Worm (Caenorhabditis elegans) whole organism, L2 larva: Measurements from ENCODE around the gene F35F10.6.

ENCODE experiments used
- C34F6.9 ChIP-seq: fragments of 150-350 bp; optimal IDR thresholded peaks from 2 replicates; lab custom pipeline; 2014; ENCODE audit warnings: missing biosample characterization, missing genetic modification characterization
- F13H6.1 ChIP-seq: sonication (generic microtip); optimal IDR thresholded peaks from 2 replicates; lab custom pipeline; 2016; ENCODE audit warnings: missing genetic modification characterization, missing compliant biosample characterization
- R02D3.7 ChIP-seq: fragments of 150-350 bp; optimal IDR thresholded peaks from 2 replicates; lab custom pipeline; 2014; ENCODE audit warnings: missing biosample characterization, missing genetic modification characterization
- alr-1 ChIP-seq: fragments of 150-350 bp; optimal IDR thresholded peaks from 2 replicates; lab custom pipeline; 2014; ENCODE audit warnings: missing biosample characterization, missing genetic modification characterization
- aly-2 ChIP-seq: fragments of 150-350 bp; optimal IDR thresholded peaks from 2 replicates; lab custom pipeline; 2014; ENCODE audit warnings: missing biosample characterization, missing genetic modification characterization
- ama-1 ChIP-seq: fragments of 150-350 bp; optimal IDR thresholded peaks from 2 replicates; lab custom pipeline; 2018; ENCODE audit warnings: inconsistent platforms
- ceh-82 ChIP-seq: fragments of 150-350 bp; optimal IDR thresholded peaks from 2 replicates; lab custom pipeline; 2014; ENCODE audit warnings: missing biosample characterization, missing genetic modification characterization
- elt-1 ChIP-seq: fragments of 150-350 bp; optimal IDR thresholded peaks from 2 replicates; lab custom pipeline; 2014; ENCODE audit warnings: missing biosample characterization, missing genetic modification characterization
- fos-1 ChIP-seq: fragments of 150-350 bp; optimal IDR thresholded peaks from 2 replicates; lab custom pipeline; 2014; ENCODE audit warnings: missing biosample characterization, missing genetic modification characterization
- gmeb-1 ChIP-seq: fragments of 150-350 bp; optimal IDR thresholded peaks from 2 replicates; lab custom pipeline; 2014; ENCODE audit warnings: missing biosample characterization, missing genetic modification characterization
- lin-13 ChIP-seq: fragments of 150-350 bp; optimal IDR thresholded peaks from 2 replicates; lab custom pipeline; 2014; ENCODE audit warnings: missing biosample characterization, missing genetic modification reagents, missing genetic modification characterization
- lsy-2 ChIP-seq, 2 experiments: fragments of 150-350 bp in 1 of 2; sonication (generic microtip) in 1 of 2; optimal IDR thresholded peaks; 2 replicates each; lab custom pipeline; 2014 to 2017; ENCODE audit warnings: missing biosample characterization in 2 of 2, missing genetic modification characterization in 2 of 2
- mdl-1 ChIP-seq, 2 experiments: fragments of 150-350 bp in 1 of 2; sonication (generic microtip) in 1 of 2; optimal IDR thresholded peaks; 2 replicates each; lab custom pipeline; 2017; ENCODE audit warnings: missing biosample characterization in 2 of 2, missing genetic modification characterization in 2 of 2
- nhr-11 ChIP-seq: fragments of 150-350 bp; optimal IDR thresholded peaks from 2 replicates; lab custom pipeline; 2014; ENCODE audit warnings: missing biosample characterization, missing genetic modification characterization
- nhr-129 ChIP-seq: fragments of 150-350 bp; optimal IDR thresholded peaks from 2 replicates; lab custom pipeline; 2014; ENCODE audit warnings: missing biosample characterization, missing genetic modification characterization
- nhr-25 ChIP-seq: fragments of 150-350 bp; sonication (generic microtip); optimal IDR thresholded peaks from 3 replicates; lab custom pipeline; 2014; ENCODE audit warnings: missing biosample characterization, missing genetic modification characterization
- nhr-6 ChIP-seq: fragments of 150-350 bp; optimal IDR thresholded peaks from 2 replicates; lab custom pipeline; 2014; ENCODE audit warnings: missing biosample characterization, missing genetic modification characterization
- nhr-77 ChIP-seq: fragments of 150-350 bp; optimal IDR thresholded peaks from 2 replicates; lab custom pipeline; 2014; ENCODE audit warnings: missing biosample characterization, missing genetic modification characterization
- sem-4 ChIP-seq: fragments of 150-350 bp; optimal IDR thresholded peaks from 2 replicates; lab custom pipeline; 2014; ENCODE audit warnings: missing biosample characterization, missing genetic modification reagents, missing genetic modification characterization
- sma-9 ChIP-seq, 2 experiments: fragments of 150-350 bp in 1 of 2; sonication (generic microtip) in 1 of 2; optimal IDR thresholded peaks; 2 replicates each; lab custom pipeline; 2014 to 2016; ENCODE audit warnings: missing genetic modification characterization in 2 of 2, mild to moderate bottlenecking in 1 of 2, missing biosample characterization in 1 of 2, missing compliant biosample characterization in 1 of 2, missing genetic modification reagents in 1 of 2, moderate library complexity in 1 of 2
- snpc-4 ChIP-seq: fragments of 150-350 bp; optimal IDR thresholded peaks from 2 replicates; lab custom pipeline; 2014; ENCODE audit warnings: missing biosample characterization, missing genetic modification characterization
- unc-39 ChIP-seq: fragments of 150-350 bp; optimal IDR thresholded peaks from 2 replicates; lab custom pipeline; 2014; ENCODE audit warnings: missing biosample characterization, missing genetic modification characterization
- unc-55 ChIP-seq: fragments of 150-350 bp; sonication (generic microtip); optimal IDR thresholded peaks from 3 replicates; lab custom pipeline; 2014; ENCODE audit warnings: missing biosample characterization, missing genetic modification reagents, missing genetic modification characterization
- zag-1 ChIP-seq: fragments of 150-350 bp; optimal IDR thresholded peaks from 2 replicates; lab custom pipeline; 2014; ENCODE audit warnings: missing biosample characterization, missing genetic modification characterization
- ztf-11 ChIP-seq: sonication (generic microtip); optimal IDR thresholded peaks from 2 replicates; lab custom pipeline; 2017; ENCODE audit warnings: missing biosample characterization, missing genetic modification characterization
- ztf-4 ChIP-seq: fragments of 150-350 bp; optimal IDR thresholded peaks from 2 replicates; lab custom pipeline; 2014; ENCODE audit warnings: missing biosample characterization, missing genetic modification characterization

The F35F10.6 gene

DNA sequence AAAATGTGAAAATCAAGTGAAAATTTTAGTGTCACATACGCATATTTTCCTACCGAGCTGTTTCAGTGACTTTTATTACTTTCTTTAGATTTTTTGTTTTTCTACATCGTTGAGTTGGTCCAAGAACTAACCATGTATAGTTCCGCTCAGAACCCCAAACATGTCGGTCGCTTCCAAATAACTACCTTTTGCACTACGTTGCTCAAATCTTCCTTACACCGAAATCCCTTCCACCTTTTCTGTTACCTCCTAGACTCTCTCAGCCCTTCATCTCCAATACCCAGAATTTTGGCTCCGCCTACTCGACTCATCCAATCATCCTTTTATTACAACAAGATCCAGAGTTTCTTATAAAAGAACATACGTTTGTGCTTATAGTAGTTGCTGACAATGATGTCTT is 4.5 kb downstream of the F35F10.6 start, which contains the start of gene F35F10.5:
Gene F35F10.5 (plus strand): TSS at position 301 of the 400 bp plus-strand sequence.
- no peak for TF ChIP-seq aly-2 (tag; lab: Kevin White, UChicago)
- no peak for TF ChIP-seq snpc-4
- TF ChIP-seq ama-1 = no peak
- no peak for TF ChIP-seq elt-1 (tag; lab: Kevin White, UChicago)
- no peak for TF ChIP-seq nhr-11 (tag; lab: Kevin White, UChicago)
- TF ChIP-seq nhr-6 = no peak
- no peak for TF ChIP-seq unc-39 (tag; lab: Kevin White, UChicago)
- no peak for TF ChIP-seq gmeb-1 (tag; lab: Kevin White, UChicago)
- TF ChIP-seq mdl-1 (tag; optimal IDR thresholded peaks at IDR 0.05; lab: Kevin White, UChicago) = no peak
- no peak for TF ChIP-seq unc-55

ce11 chrV:3282957-3283356 is 6.2 kb downstream of the F35F10.6 start, which contains the start of gene str-64:
str-64 (plus strand) TSS chrV:3283257.
- TF ChIP-seq lin-13 (GFP tag; lab: Kevin White, UChicago) (no peak), zag-1 (tag; lab: Kevin White, UChicago) (no peak)

ce11 chrV:3281523-3281922 is 7.6 kb downstream of the F35F10.6 start, which contains the start of gene T28A11.25:
T28A11.25 (plus strand) TSS chrV:3281823.
- no peak for TF ChIP-seq mdl-1 (tag; optimal IDR thresholded peaks at IDR 0.05; lab: Kevin White, UChicago)
- TF ChIP-seq nhr-77 (tag; lab: Kevin White, UChicago) = no peak
- TF ChIP-seq sma-9 (GFP tag; optimal IDR thresholded peaks at IDR 0.05; lab: Kevin White, UChicago) = peak; percentile 64
- no peak for TF ChIP-seq sma-9 (tag; optimal IDR thresholded peaks at IDR 0.05; lab: Kevin White, UChicago)
- no peak for TF ChIP-seq unc-39 (tag; lab: Kevin White, UChicago)

DNA sequence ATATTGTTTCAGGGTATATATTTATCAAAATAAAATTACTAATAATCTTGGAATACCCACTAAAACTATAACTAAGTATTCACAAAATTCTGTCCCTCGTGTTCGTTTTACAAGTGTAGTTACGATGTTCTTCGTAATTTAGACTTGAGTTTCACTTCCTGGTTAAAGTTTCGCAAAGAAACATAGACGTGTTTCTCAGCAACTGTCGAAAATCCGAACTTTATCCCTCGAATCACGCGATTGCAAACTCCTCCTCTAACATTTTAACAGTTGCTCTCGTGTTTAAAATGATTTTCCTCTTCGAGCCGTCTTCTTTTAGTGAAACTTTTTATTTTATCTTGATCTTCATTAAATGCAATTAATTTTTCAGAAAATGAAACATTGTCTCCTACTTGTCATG is 9.2 kb downstream of the F35F10.6 start, which contains the start of gene T28A11.2:
Gene T28A11.2 (plus strand): TSS at position 371 of the 400 bp plus-strand sequence.
- TF ChIP-seq F13H6.1 (tag; lab: Kevin White, UChicago) (peak; percentile 50), sem-4 (tag; lab: Kevin White, UChicago) (peak; percentile 8), sma-9 (GFP tag; optimal IDR thresholded peaks at IDR 0.05; lab: Kevin White, UChicago) (peak; percentile 71), sma-9 (tag; optimal IDR thresholded peaks at IDR 0.05; lab: Kevin White, UChicago) (no peak), nhr-25 (tag; lab: Kevin White, UChicago) (no peak), nhr-129 (tag; lab: Kevin White, UChicago) (no peak), ztf-11 (tag; lab: Kevin White, UChicago) (no peak), ama-1 (no peak), ceh-82 (no peak), R02D3.7 (no peak)

DNA sequence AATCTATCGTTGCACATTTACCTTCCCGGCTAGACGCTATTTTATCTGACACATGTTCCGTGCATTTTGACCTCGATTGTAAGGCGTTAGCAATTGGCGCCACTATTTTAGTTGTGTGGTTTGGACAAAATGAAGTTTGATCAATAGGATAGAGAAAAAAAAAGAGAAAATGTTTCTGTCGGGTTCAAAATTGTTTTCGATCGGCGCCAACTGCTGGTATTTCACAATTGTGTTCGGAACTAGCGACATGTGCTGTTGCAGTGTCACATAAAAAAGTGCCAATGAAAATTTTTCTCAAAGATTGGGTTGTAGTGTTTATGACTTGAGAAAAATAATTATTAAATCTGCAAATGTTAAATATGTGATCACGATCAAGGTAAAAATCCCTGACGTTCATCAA is 10.0 kb downstream of the F35F10.6 start:
- peak in 1 of 2 experiments; percentile 27 for TF ChIP-seq lsy-2 (tag; optimal IDR thresholded peaks at IDR 0.05; lab: Kevin White, UChicago)
- TF ChIP-seq alr-1 = no peak
- TF ChIP-seq ztf-4 = no peak
- TF ChIP-seq sma-9 (GFP tag; optimal IDR thresholded peaks at IDR 0.05; lab: Kevin White, UChicago) = peak; percentile 78
- TF ChIP-seq sma-9 (tag; optimal IDR thresholded peaks at IDR 0.05; lab: Kevin White, UChicago) = no peak
- peak; percentile 65 for TF ChIP-seq F13H6.1 (tag; lab: Kevin White, UChicago)
- TF ChIP-seq sem-4 (tag; lab: Kevin White, UChicago) = no peak

- peak in 1 of 2 experiments; percentile 18 for TF ChIP-seq lsy-2 (tag; optimal IDR thresholded peaks at IDR 0.05; lab: Kevin White, UChicago)
- TF ChIP-seq zag-1 (tag; lab: Kevin White, UChicago) = no peak
- no peak for TF ChIP-seq fos-1 (tag; lab: Kevin White, UChicago)
- peak; percentile 9 for TF ChIP-seq C34F6.9 (tag; lab: Kevin White, UChicago)
Observed at ce11 chrV:3278101-3278639, 11.0 kb downstream of the F35F10.6 start, which contains the start of gene fbxa-64. fbxa-64 (minus strand) TSS chrV:3278151.

ce11 chrV:3276184-3276583 is 13.0 kb downstream of the F35F10.6 start:
- TF ChIP-seq nhr-6 = no peak
- TF ChIP-seq snpc-4 = no peak
- peak; percentile 92 for TF ChIP-seq sma-9 (GFP tag; optimal IDR thresholded peaks at IDR 0.05; lab: Kevin White, UChicago)
- no peak for TF ChIP-seq sma-9 (tag; optimal IDR thresholded peaks at IDR 0.05; lab: Kevin White, UChicago)
- peak; percentile 4 for TF ChIP-seq sem-4 (tag; lab: Kevin White, UChicago)
- TF ChIP-seq F13H6.1 (tag; lab: Kevin White, UChicago) = peak; percentile 80
- TF ChIP-seq nhr-129 (tag; lab: Kevin White, UChicago) = no peak
